Worm (Caenorhabditis elegans) whole organism, L4 larva: ENCODE results near the gene srh-297.

Experiments
- fkh-10 ChIP-seq: fragments of 150-350 bp; optimal IDR thresholded peaks from 2 replicates; lab custom pipeline; 2014; ENCODE audit warnings: missing biosample characterization, missing genetic modification reagents, missing genetic modification characterization
- nhr-41 ChIP-seq: fragments of 200-800 bp; sonication (Bioruptor generic); IDR thresholded peaks from 2 replicates; pipeline ENCODE4 v1.3.6; 2022; ENCODE audit warnings: missing genetic modification reagents, missing genetic modification characterization, missing compliant biosample characterization
- pha-4 ChIP-seq, 2 experiments: fragments of 150-350 bp in 1 of 2; fragments of 200-800 bp in 1 of 2; sonication (Bioruptor generic) in 1 of 2; IDR thresholded peaks in 1 of 2; optimal IDR thresholded peaks in 1 of 2; 2 replicates each; pipeline versions ENCODE4 v1.3.6 to Lab custom; 2014 to 2022; ENCODE audit warnings: missing genetic modification characterization in 2 of 2, missing genetic modification reagents in 2 of 2, missing biosample characterization in 1 of 2, missing compliant biosample characterization in 1 of 2
- sdz-12 ChIP-seq: fragments of 200-800 bp; sonication (Bioruptor generic); optimal IDR thresholded peaks from 2 replicates; lab custom pipeline; 2018; ENCODE audit warnings: mild to moderate bottlenecking, missing genetic modification characterization, missing compliant biosample characterization
- snpc-4 ChIP-seq: fragments of 150-350 bp; optimal IDR thresholded peaks from 2 replicates; lab custom pipeline; 2014; ENCODE audit warnings: missing biosample characterization, missing genetic modification characterization
- unc-39 ChIP-seq: sonication (generic microtip); optimal IDR thresholded peaks from 2 replicates; lab custom pipeline; 2017; ENCODE audit warnings: missing biosample characterization, missing genetic modification characterization
- unc-62 ChIP-seq, 3 experiments: fragments of 150-350 bp in 1 of 3; sonication (generic microtip); optimal IDR thresholded peaks in 2 of 3; peaks in 1 of 3; 1 replicate in 1 of 3; 2 replicates in 2 of 3; lab custom pipeline; 2014 to 2017; ENCODE audit warnings: missing biosample characterization in 3 of 3, missing genetic modification characterization in 3 of 3, missing genetic modification reagents in 3 of 3, missing genotype in 1 of 3
- zfp-2 ChIP-seq: sonication (generic microtip); optimal IDR thresholded peaks from 2 replicates; lab custom pipeline; 2016; ENCODE audit warnings: mild to moderate bottlenecking, missing genetic modification characterization, missing compliant biosample characterization

DNA sequence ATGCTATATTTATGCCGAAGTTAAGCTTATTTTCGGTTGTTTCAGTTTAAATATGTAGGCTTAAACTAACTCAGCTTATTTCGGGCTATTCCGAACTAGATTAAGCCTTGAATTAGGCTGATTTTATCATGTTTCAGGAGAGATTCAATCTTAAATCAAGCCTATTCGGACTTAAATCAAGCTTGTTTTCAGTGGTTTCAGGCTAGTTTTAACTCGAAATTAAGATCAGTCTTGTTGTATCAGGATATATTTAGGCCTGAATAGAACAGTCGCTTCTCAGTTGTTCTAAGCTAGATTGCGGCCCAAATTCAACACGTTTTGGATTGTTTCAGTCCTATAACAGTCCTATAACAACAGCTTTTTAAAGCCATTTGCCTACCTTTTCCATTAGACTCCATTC lies 21.5 kb upstream of the srh-297 start:
- TF ChIP-seq unc-39 (tag; lab: Kevin White, UChicago) (no peak), pha-4 (GFP tag; IDR thresholded peaks at IDR 0.05; lab: Robert Waterston, UW) (no peak), pha-4 (tag; optimal IDR thresholded peaks at IDR 0.05; lab: Kevin White, UChicago) (no peak), unc-62 (GFP tag; optimal IDR thresholded peaks at IDR 0.05 in 1 of 2; lab: Kevin White, UChicago) (no peak), unc-62 (tag; optimal IDR thresholded peaks at IDR 0.05; lab: Kevin White, UChicago) (no peak), sdz-12 (GFP tag; lab: Kevin White, UChicago) (no peak), nhr-41 (GFP tag; lab: Robert Waterston, UW) (no peak), snpc-4 (tag; lab: Kevin White, UChicago) (no peak), zfp-2 (tag; lab: Kevin White, UChicago) (no peak), fkh-10 (no peak)
